Worm (Caenorhabditis elegans) whole organism, L3 larva: ENCODE data around the gene cdr-7.
A peak's percentile ranks its signal among the peaks of the same experiment; 100 is the strongest.

Experiments
- R02D3.7 ChIP-seq: fragments of 150-350 bp; optimal IDR thresholded peaks from 2 replicates; lab custom pipeline; 2014; ENCODE audit warnings: missing biosample characterization, missing genetic modification characterization
- ZK546.5 ChIP-seq: sonication (generic microtip); optimal IDR thresholded peaks from 2 replicates; lab custom pipeline; 2017; ENCODE audit warnings: missing biosample characterization, missing genetic modification characterization
- aly-2 ChIP-seq: fragments of 150-350 bp; optimal IDR thresholded peaks from 2 replicates; lab custom pipeline; 2014; ENCODE audit warnings: missing biosample characterization, missing genetic modification characterization
- ceh-16 ChIP-seq: sonication (generic microtip); optimal IDR thresholded peaks from 2 replicates; lab custom pipeline; 2017; ENCODE audit warnings: missing biosample characterization, missing genetic modification characterization
- ceh-28 ChIP-seq: fragments of 150-350 bp; optimal IDR thresholded peaks from 2 replicates; lab custom pipeline; 2014; ENCODE audit warnings: missing biosample characterization, missing genetic modification reagents, missing genetic modification characterization
- ceh-82 ChIP-seq: fragments of 150-350 bp; optimal IDR thresholded peaks from 2 replicates; lab custom pipeline; 2014; ENCODE audit warnings: missing biosample characterization, missing genetic modification characterization
- daf-12 ChIP-seq: fragments of 150-350 bp; optimal IDR thresholded peaks from 2 replicates; lab custom pipeline; 2014; ENCODE audit warnings: missing biosample characterization, missing genetic modification reagents, missing genetic modification characterization
- egl-27 ChIP-seq: sonication (generic microtip); optimal IDR thresholded peaks from 4 replicates; lab custom pipeline; 2017; ENCODE audit warnings: missing biosample characterization, missing genetic modification reagents, missing genetic modification characterization
- egl-5 ChIP-seq: fragments of 150-350 bp; optimal IDR thresholded peaks from 2 replicates; lab custom pipeline; 2017; ENCODE audit warnings: missing biosample characterization, missing genetic modification reagents, missing genetic modification characterization, inconsistent platforms
- elt-1 ChIP-seq: fragments of 150-350 bp; optimal IDR thresholded peaks from 2 replicates; lab custom pipeline; 2014; ENCODE audit warnings: missing biosample characterization, missing genetic modification characterization
- elt-2 ChIP-seq: sonication (generic microtip); optimal IDR thresholded peaks from 2 replicates; lab custom pipeline; 2016; ENCODE audit warnings: missing genetic modification reagents, mild to moderate bottlenecking, missing genetic modification characterization, missing compliant biosample characterization
- elt-3 ChIP-seq, 3 experiments: fragments of 150-350 bp in 1 of 3; sonication (generic microtip) in 2 of 3; optimal IDR thresholded peaks; 2 replicates in 2 of 3; 4 replicates in 1 of 3; lab custom pipeline; 2014 to 2017; ENCODE audit warnings: missing biosample characterization in 3 of 3, missing genetic modification characterization in 3 of 3
- fkh-2 ChIP-seq: fragments of 150-350 bp; optimal IDR thresholded peaks from 2 replicates; lab custom pipeline; 2014; ENCODE audit warnings: missing biosample characterization, missing genetic modification reagents, missing genetic modification characterization
- fos-1 ChIP-seq: fragments of 150-350 bp; optimal IDR thresholded peaks from 2 replicates; lab custom pipeline; 2014; ENCODE audit warnings: missing biosample characterization, missing genetic modification characterization
- hmg-11 ChIP-seq: sonication (generic microtip); optimal IDR thresholded peaks from 2 replicates; lab custom pipeline; 2016; ENCODE audit warnings: missing genetic modification characterization, missing compliant biosample characterization
- jun-1 ChIP-seq: fragments of 150-350 bp; optimal IDR thresholded peaks from 2 replicates; lab custom pipeline; 2014; ENCODE audit warnings: missing biosample characterization, missing genetic modification reagents, missing genetic modification characterization
- lin-15B ChIP-seq: fragments of 150-350 bp; optimal IDR thresholded peaks from 2 replicates; lab custom pipeline; 2014; ENCODE audit warnings: missing biosample characterization, missing genetic modification characterization
- lin-39 ChIP-seq: fragments of 150-350 bp; optimal IDR thresholded peaks from 2 replicates; lab custom pipeline; 2018; ENCODE audit warnings: missing biosample characterization, missing genetic modification reagents, missing genetic modification characterization
- mdl-1 ChIP-seq: fragments of 150-350 bp; optimal IDR thresholded peaks from 2 replicates; lab custom pipeline; 2014; ENCODE audit warnings: missing biosample characterization, missing genetic modification characterization
- mml-1 ChIP-seq: fragments of 150-350 bp; sonication (generic microtip); optimal IDR thresholded peaks from 3 replicates; lab custom pipeline; 2014; ENCODE audit warnings: missing biosample characterization, missing genetic modification characterization
- nfya-1 ChIP-seq: sonication (generic microtip); optimal IDR thresholded peaks from 2 replicates; lab custom pipeline; 2017; ENCODE audit warnings: missing genetic modification characterization, mild to moderate bottlenecking, missing compliant biosample characterization, antibody characterized with exemption, moderate library complexity; ENCODE audit not compliant: insufficient read depth
- nhr-11 ChIP-seq: fragments of 150-350 bp; optimal IDR thresholded peaks from 2 replicates; lab custom pipeline; 2014; ENCODE audit warnings: missing biosample characterization, missing genetic modification characterization
- nhr-12 ChIP-seq: fragments of 150-350 bp; optimal IDR thresholded peaks from 2 replicates; lab custom pipeline; 2014; ENCODE audit warnings: missing biosample characterization, missing genetic modification characterization
- nhr-23 ChIP-seq: fragments of 150-350 bp; optimal IDR thresholded peaks from 2 replicates; lab custom pipeline; 2014; ENCODE audit warnings: missing biosample characterization, missing genetic modification reagents, missing genetic modification characterization
- nhr-237 ChIP-seq: fragments of 150-350 bp; optimal IDR thresholded peaks from 2 replicates; lab custom pipeline; 2014; ENCODE audit warnings: missing biosample characterization, missing genetic modification characterization
- nhr-25 ChIP-seq: sonication (generic microtip); optimal IDR thresholded peaks from 2 replicates; lab custom pipeline; 2017; ENCODE audit warnings: missing biosample characterization, missing genetic modification characterization
- nhr-67 ChIP-seq: fragments of 150-350 bp; optimal IDR thresholded peaks from 2 replicates; lab custom pipeline; 2014; ENCODE audit warnings: missing biosample characterization, missing genetic modification characterization
- nhr-76 ChIP-seq: fragments of 150-350 bp; sonication (generic microtip); optimal IDR thresholded peaks from 5 replicates; lab custom pipeline; 2014; ENCODE audit warnings: missing biosample characterization, missing genetic modification characterization
- nhr-77 ChIP-seq: fragments of 150-350 bp; optimal IDR thresholded peaks from 2 replicates; lab custom pipeline; 2014; ENCODE audit warnings: missing biosample characterization, missing genetic modification characterization
- pha-4 ChIP-seq: fragments of 150-350 bp; optimal IDR thresholded peaks from 2 replicates; lab custom pipeline; 2014; ENCODE audit warnings: missing biosample characterization, missing genetic modification reagents, missing genetic modification characterization
- pqm-1 ChIP-seq: fragments of 150-350 bp; optimal IDR thresholded peaks from 2 replicates; lab custom pipeline; 2017; ENCODE audit warnings: missing biosample characterization, missing genetic modification characterization, inconsistent platforms
- sea-2 ChIP-seq: fragments of 150-350 bp; sonication (generic microtip); optimal IDR thresholded peaks from 4 replicates; lab custom pipeline; 2014; ENCODE audit warnings: missing biosample characterization, missing genetic modification reagents, missing genetic modification characterization
- skn-1 ChIP-seq: fragments of 150-350 bp; optimal IDR thresholded peaks from 2 replicates; lab custom pipeline; 2014; ENCODE audit warnings: missing biosample characterization, missing genetic modification characterization
- tbx-2 ChIP-seq: sonication (generic microtip); optimal IDR thresholded peaks from 2 replicates; lab custom pipeline; 2016; ENCODE audit warnings: mild to moderate bottlenecking, missing genetic modification characterization, missing compliant biosample characterization
- zag-1 ChIP-seq: fragments of 150-350 bp; optimal IDR thresholded peaks from 2 replicates; lab custom pipeline; 2014; ENCODE audit warnings: missing biosample characterization, missing genetic modification characterization
- ztf-11 ChIP-seq: fragments of 150-350 bp; optimal IDR thresholded peaks from 2 replicates; lab custom pipeline; 2014; ENCODE audit warnings: missing biosample characterization, missing genetic modification characterization
- ztf-4 ChIP-seq: fragments of 150-350 bp; optimal IDR thresholded peaks from 2 replicates; lab custom pipeline; 2014; ENCODE audit warnings: missing biosample characterization, missing genetic modification characterization

The cdr-7 gene

ce11 chrV:12414362-12414761 lies 2.4 kb upstream of the cdr-7 start:
- TF ChIP-seq pha-4 (tag; lab: Kevin White, UChicago) (peak; percentile 15), elt-2 (tag; lab: Kevin White, UChicago) (peak; percentile 62), ceh-16 (tag; lab: Kevin White, UChicago) (no peak), pqm-1 (tag; lab: Kevin White, UChicago) (peak; percentile 55), egl-27 (tag; lab: Kevin White, UChicago) (no peak), skn-1 (tag; lab: Kevin White, UChicago) (peak; percentile 51)
- TF ChIP-seq, all 47 proteins: peak for 4

ce11 chrV:12413651-12414114 lies 1.8 kb upstream of the cdr-7 start, which contains the start of gene cdr-6:
Gene cdr-6 (minus strand): TSS chrV:12413701.
- TF ChIP-seq nhr-237 (no peak), elt-2 (tag; lab: Kevin White, UChicago) (peak; percentile 46), nhr-23 (tag; lab: Kevin White, UChicago) (peak; percentile 9), sea-2 (no peak), pqm-1 (tag; lab: Kevin White, UChicago) (peak; percentile 63), ceh-28 (peak; percentile 28), ZK546.5 (tag; lab: Kevin White, UChicago) (no peak), pha-4 (tag; lab: Kevin White, UChicago) (peak; percentile 61), tbx-2 (tag; lab: Kevin White, UChicago) (no peak)
- TF ChIP-seq, all 47 proteins: peak for 5

DNA sequence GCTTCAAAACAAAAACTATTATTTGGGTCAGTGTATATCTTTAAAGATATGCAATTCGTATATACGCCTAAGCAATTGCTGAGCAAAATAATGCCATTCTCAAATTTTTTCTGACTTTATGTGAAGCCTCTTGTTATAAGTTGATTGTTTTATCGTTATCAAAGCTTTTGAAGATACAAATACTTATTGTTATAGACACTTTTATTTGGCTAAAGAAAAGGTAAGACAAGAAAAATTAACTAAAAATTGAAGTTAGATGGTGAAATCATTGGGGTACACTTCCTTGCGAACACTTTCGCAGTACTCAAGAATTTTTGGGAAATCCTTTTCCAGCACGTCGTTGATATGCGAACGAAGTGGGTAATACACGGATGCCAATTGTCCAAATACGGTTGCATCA lies 408 bp upstream of the cdr-7 start:
- TF ChIP-seq tbx-2 (tag; lab: Kevin White, UChicago) (no peak), nhr-77 (no peak), nhr-11 (tag; lab: Kevin White, UChicago) (no peak), hmg-11 (tag; lab: Kevin White, UChicago) (no peak), pqm-1 (tag; lab: Kevin White, UChicago) (no peak), nhr-76 (tag; lab: Kevin White, UChicago) (no peak)

DNA sequence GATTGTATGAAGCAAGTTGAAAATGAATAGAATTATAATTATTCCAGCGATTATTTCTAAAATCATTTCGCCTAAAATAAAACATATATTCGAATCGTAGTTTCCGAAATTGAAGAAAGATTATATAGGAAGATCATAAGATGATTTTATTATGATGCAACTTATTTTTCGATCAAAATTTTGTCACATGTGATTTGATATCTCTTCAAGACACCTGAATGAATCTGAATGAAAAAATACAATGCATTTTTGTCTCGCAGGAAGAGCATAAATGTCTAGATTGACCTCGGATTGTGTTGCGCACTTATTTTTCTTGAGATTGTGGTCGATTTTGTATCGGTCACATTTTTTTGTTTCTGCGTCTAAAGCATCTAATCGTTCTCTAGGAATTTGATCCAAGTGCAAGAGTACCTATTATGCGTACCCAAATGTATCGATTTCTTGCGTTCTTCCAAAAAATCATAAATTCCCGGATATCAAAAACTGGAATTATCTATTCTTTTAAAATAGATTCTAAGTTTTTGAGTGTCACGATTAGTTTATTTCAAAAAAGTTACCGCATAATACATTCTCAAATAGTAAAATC lies 1.4 kb downstream of the cdr-7 start, which contains the start of gene hrg-2:
Gene hrg-2 (minus strand): TSS at position 98 of the 586 bp plus-strand sequence.
- TF ChIP-seq mdl-1 (tag; lab: Kevin White, UChicago) = no peak
- TF ChIP-seq lin-39 = no peak
- TF ChIP-seq nhr-11 (tag; lab: Kevin White, UChicago) = no peak
- TF ChIP-seq jun-1 (tag; lab: Kevin White, UChicago) = no peak
- no peak for TF ChIP-seq R02D3.7 (tag; lab: Kevin White, UChicago)
- no peak for TF ChIP-seq pqm-1 (tag; lab: Kevin White, UChicago)
- TF ChIP-seq tbx-2 (tag; lab: Kevin White, UChicago) = no peak
- TF ChIP-seq nhr-76 (tag; lab: Kevin White, UChicago) = no peak
- no peak for TF ChIP-seq aly-2 (tag; lab: Kevin White, UChicago)
- TF ChIP-seq mml-1 (tag; lab: Kevin White, UChicago) = no peak
- TF ChIP-seq daf-12 (tag; lab: Kevin White, UChicago) = no peak
- no peak for TF ChIP-seq pha-4 (tag; lab: Kevin White, UChicago)
- TF ChIP-seq fkh-2 = no peak
- TF ChIP-seq ceh-82 (tag; lab: Kevin White, UChicago) = no peak
- no peak for TF ChIP-seq ceh-28
- TF ChIP-seq, all 47 proteins: peak for 0

ce11 chrV:12408996-12409395 lies 2.9 kb downstream of the cdr-7 start:
- TF ChIP-seq ztf-4 (no peak), pqm-1 (tag; lab: Kevin White, UChicago) (peak; percentile 1), elt-2 (tag; lab: Kevin White, UChicago) (peak; percentile 6), hmg-11 (tag; lab: Kevin White, UChicago) (no peak), ZK546.5 (tag; lab: Kevin White, UChicago) (no peak), ceh-82 (tag; lab: Kevin White, UChicago) (no peak), R02D3.7 (tag; lab: Kevin White, UChicago) (no peak), nhr-23 (tag; lab: Kevin White, UChicago) (no peak), egl-27 (tag; lab: Kevin White, UChicago) (no peak), jun-1 (tag; lab: Kevin White, UChicago) (no peak), skn-1 (tag; lab: Kevin White, UChicago) (no peak), ztf-11 (tag; lab: Kevin White, UChicago) (no peak), egl-5 (no peak), nfya-1 (tag; lab: Kevin White, UChicago) (peak; percentile 0), elt-1 (no peak), nhr-25 (no peak), zag-1 (tag; lab: Kevin White, UChicago) (no peak), nhr-12 (tag; lab: Kevin White, UChicago) (no peak), nhr-67 (tag; lab: Kevin White, UChicago) (no peak), elt-3 (tag; optimal IDR thresholded peaks at IDR 0.05; lab: Kevin White, UChicago) (no peak), lin-15B (tag; lab: Kevin White, UChicago) (no peak), daf-12 (tag; lab: Kevin White, UChicago) (no peak), pha-4 (tag; lab: Kevin White, UChicago) (peak; percentile 62), fos-1 (no peak)
